Fruit fly (Drosophila melanogaster) whole organism: ENCODE measurements around the gene CG31999.

ENCODE experiments used
- CG8478 ChIP-seq: fragments of >200 bp; optimal IDR thresholded peaks from 2 replicates; lab custom pipeline; 2018; ENCODE audit warnings: inconsistent platforms
- Dll ChIP-seq: fragments of >200 bp; optimal IDR thresholded peaks from 2 replicates; lab custom pipeline; 2017
- EcR ChIP-seq, 2 experiments: fragments of >200 bp; optimal IDR thresholded peaks; 2 replicates each; lab custom pipeline; 2017; ENCODE audit warnings: missing biosample characterization in 2 of 2, missing genetic modification characterization in 2 of 2, missing genetic modification reagents in 2 of 2
- pan ChIP-seq: fragments of >200 bp; optimal IDR thresholded peaks from 2 replicates; lab custom pipeline; 2017
- psq ChIP-seq: fragments of >200 bp; optimal IDR thresholded peaks from 2 replicates; lab custom pipeline; 2017
- usp ChIP-seq: fragments of >200 bp; optimal IDR thresholded peaks from 2 replicates; lab custom pipeline; 2017; ENCODE audit warnings: missing biosample characterization, missing genetic modification characterization, mixed read lengths

CG31999 gene

dm6 chr4:167515-167914 lies 60.0 kb downstream of the CG31999 start:
- TF ChIP-seq Dll: no peak
- TF ChIP-seq usp (GFP tag; lab: Kevin White, UChicago): no peak
- TF ChIP-seq EcR (GFP tag; optimal IDR thresholded peaks at IDR 0.05; lab: Kevin White, UChicago): no peak
- no peak for TF ChIP-seq pan
- TF ChIP-seq psq: no peak
- TF ChIP-seq CG8478 (lab: Kevin White, UChicago): no peak

dm6 chr4:165159-165558 lies 62.4 kb downstream of the CG31999 start:
- TF ChIP-seq Dll (no peak), pan (no peak), CG8478 (lab: Kevin White, UChicago) (no peak), psq (no peak), EcR (GFP tag; optimal IDR thresholded peaks at IDR 0.05; lab: Kevin White, UChicago) (no peak), usp (GFP tag; lab: Kevin White, UChicago) (no peak)
